Worm (Caenorhabditis elegans): ENCODE measurements around the gene srv-27.

- TF ChIP-seq ama-1 (optimal IDR thresholded peaks at IDR 0.05) (no peak), F13H6.1 (tag; optimal IDR thresholded peaks at IDR 0.05) (no peak), elt-4 (tag; optimal IDR thresholded peaks at IDR 0.05) (no peak)
Observed at ce11 chrIV:6279392-6279791, 18.8 kb downstream of the srv-27 start, which contains the start of gene sams-5.

All from whole organism, late embryonic.